Worm (Caenorhabditis elegans) whole organism, L4 larva: Measurements from ENCODE around the gene C02B10.6.

Experiments used
- F10B5.3 ChIP-seq: sonication (generic microtip); optimal IDR thresholded peaks from 2 replicates; lab custom pipeline; 2016; ENCODE audit warnings: mild to moderate bottlenecking, missing genetic modification characterization, missing compliant biosample characterization
- F44E2.7 ChIP-seq: fragments of 200-800 bp; sonication (Bioruptor generic); IDR thresholded peaks from 2 replicates; pipeline ENCODE4 v2.1.2; 2022; ENCODE audit warnings: missing genetic modification characterization, missing compliant biosample characterization
- R02D3.7 ChIP-seq: fragments of 150-350 bp; sonication (generic microtip); optimal IDR thresholded peaks from 3 replicates; lab custom pipeline; 2014; ENCODE audit warnings: missing biosample characterization, missing genetic modification characterization
- T20F7.1 ChIP-seq: fragments of 200-800 bp; sonication (Bioruptor generic); optimal IDR thresholded peaks from 2 replicates; lab custom pipeline; 2018; ENCODE audit warnings: mild to moderate bottlenecking, missing genetic modification characterization, missing compliant biosample characterization
- Y105C5A.15 ChIP-seq: fragments of 200-800 bp; sonication (Bioruptor generic); IDR thresholded peaks from 2 replicates; pipeline ENCODE4 v1.3.6; 2022; ENCODE audit warnings: missing genetic modification characterization, missing compliant biosample characterization
- ama-1 ChIP-seq: fragments of 150-350 bp; optimal IDR thresholded peaks from 2 replicates; lab custom pipeline; 2014; ENCODE audit warnings: inconsistent platforms, mixed read lengths
- arid-1 ChIP-seq: fragments of 200-800 bp; sonication (Bioruptor generic); conservative IDR thresholded peaks from 2 replicates; pipeline ENCODE4 v1.3.6; 2022; ENCODE audit warnings: missing genetic modification reagents, missing genetic modification characterization, missing compliant biosample characterization
- ces-1 ChIP-seq: fragments of 150-350 bp; sonication (generic microtip); optimal IDR thresholded peaks from 4 replicates; lab custom pipeline; 2014; ENCODE audit warnings: missing biosample characterization, missing genetic modification reagents, missing genetic modification characterization
- ctbp-1 ChIP-seq: fragments of 200-800 bp; sonication (Bioruptor generic); IDR thresholded peaks from 2 replicates; pipeline ENCODE4 v1.3.6; 2022; ENCODE audit warnings: missing genetic modification reagents, missing genetic modification characterization, missing compliant biosample characterization
- daf-19 ChIP-seq: fragments of 200-800 bp; sonication (Bioruptor generic); conservative IDR thresholded peaks from 2 replicates; pipeline ENCODE4 v1.3.6; 2022; ENCODE audit warnings: missing genetic modification characterization, missing compliant biosample characterization
- dmd-6 ChIP-seq: fragments of 200-800 bp; sonication (Bioruptor generic); IDR thresholded peaks from 2 replicates; pipeline ENCODE4 v1.3.6; 2022; ENCODE audit warnings: missing genetic modification reagents, missing genetic modification characterization, missing compliant biosample characterization
- dmd-9 ChIP-seq: fragments of 200-800 bp; sonication (Bioruptor generic); IDR thresholded peaks from 2 replicates; pipeline ENCODE4 v1.3.6; 2022; ENCODE audit warnings: missing genetic modification reagents, missing genetic modification characterization, missing compliant biosample characterization
- dpl-1 ChIP-seq: fragments of 150-350 bp; optimal IDR thresholded peaks from 2 replicates; lab custom pipeline; 2014; ENCODE audit warnings: missing biosample characterization, missing genetic modification reagents, missing genetic modification characterization
- duxl-1 ChIP-seq: sonication (generic microtip); optimal IDR thresholded peaks from 2 replicates; lab custom pipeline; 2016; ENCODE audit warnings: mild to moderate bottlenecking, missing genetic modification characterization, moderate library complexity, missing compliant biosample characterization; ENCODE audit not compliant: poor library complexity
- dve-1 ChIP-seq: sonication (generic microtip); optimal IDR thresholded peaks from 2 replicates; lab custom pipeline; 2017; ENCODE audit warnings: antibody characterized with exemption, mild to moderate bottlenecking, missing genetic modification characterization, missing compliant biosample characterization; ENCODE audit not compliant: insufficient read depth
- egl-27 ChIP-seq: sonication (generic microtip); optimal IDR thresholded peaks from 3 replicates; lab custom pipeline; 2017; ENCODE audit warnings: missing biosample characterization, missing genetic modification reagents, missing genetic modification characterization
- egl-43 ChIP-seq: fragments of 200-800 bp; sonication (Bioruptor generic); IDR thresholded peaks from 2 replicates; pipeline ENCODE4 v1.3.6; 2022; ENCODE audit warnings: missing genetic modification reagents, missing genetic modification characterization, missing compliant biosample characterization
- fkh-10 ChIP-seq: fragments of 150-350 bp; optimal IDR thresholded peaks from 2 replicates; lab custom pipeline; 2014; ENCODE audit warnings: missing biosample characterization, missing genetic modification reagents, missing genetic modification characterization
- hif-1 ChIP-seq, 2 experiments: sonication (generic microtip); optimal IDR thresholded peaks; 2 replicates each; lab custom pipeline; 2016 to 2017; ENCODE audit warnings: missing compliant biosample characterization in 2 of 2, missing genetic modification characterization in 2 of 2, missing genetic modification reagents in 2 of 2, missing genotype in 2 of 2, mild to moderate bottlenecking in 1 of 2
- hlh-30 ChIP-seq: sonication (generic microtip); optimal IDR thresholded peaks from 2 replicates; lab custom pipeline; 2017; ENCODE audit warnings: antibody characterized with exemption, mild to moderate bottlenecking, missing genetic modification characterization, missing compliant biosample characterization; ENCODE audit not compliant: insufficient read depth
- hmg-1.1 ChIP-seq: fragments of 200-800 bp; sonication (Bioruptor generic); IDR thresholded peaks from 2 replicates; pipeline ENCODE4 v1.3.6; 2022; ENCODE audit warnings: missing genetic modification reagents, missing genetic modification characterization, missing compliant biosample characterization
- lim-7 ChIP-seq: fragments of 200-800 bp; sonication (Bioruptor generic); IDR thresholded peaks from 2 replicates; pipeline ENCODE4 v1.3.6; 2022; ENCODE audit warnings: missing genetic modification characterization, missing compliant biosample characterization
- lin-1 ChIP-seq: fragments of 200-800 bp; sonication (Bioruptor generic); IDR thresholded peaks from 2 replicates; pipeline ENCODE4 v1.3.6; 2022; ENCODE audit warnings: missing genetic modification reagents, missing genetic modification characterization, missing compliant biosample characterization
- lin-13 ChIP-seq: fragments of 150-350 bp; optimal IDR thresholded peaks from 2 replicates; lab custom pipeline; 2014; ENCODE audit warnings: missing biosample characterization, missing genetic modification reagents, missing genetic modification characterization
- lir-3 ChIP-seq: sonication (generic microtip); optimal IDR thresholded peaks from 2 replicates; lab custom pipeline; 2016; ENCODE audit warnings: mild to moderate bottlenecking, missing genetic modification characterization, missing compliant biosample characterization
- lsy-2 ChIP-seq, 2 experiments: fragments of 150-350 bp in 1 of 2; sonication (generic microtip) in 1 of 2; optimal IDR thresholded peaks; 2 replicates each; lab custom pipeline; 2014 to 2017; ENCODE audit warnings: missing biosample characterization in 2 of 2, missing genetic modification characterization in 2 of 2
- mdl-1 ChIP-seq, 2 experiments: fragments of 150-350 bp in 1 of 2; sonication (generic microtip) in 1 of 2; optimal IDR thresholded peaks; 2 replicates each; lab custom pipeline; 2014 to 2017; ENCODE audit warnings: missing biosample characterization in 2 of 2, missing genetic modification characterization in 2 of 2
- mep-1 ChIP-seq: fragments of 150-350 bp; sonication (generic microtip); optimal IDR thresholded peaks from 3 replicates; lab custom pipeline; 2014; ENCODE audit warnings: missing biosample characterization, missing genetic modification characterization
- mes-2 ChIP-seq: sonication (generic microtip); optimal IDR thresholded peaks from 2 replicates; lab custom pipeline; 2016; ENCODE audit warnings: missing genotype, mild to moderate bottlenecking, missing genetic modification characterization, missing compliant biosample characterization; ENCODE audit not compliant: poor library complexity, severe bottlenecking
- nhr-11 ChIP-seq: fragments of 150-350 bp; optimal IDR thresholded peaks from 2 replicates; lab custom pipeline; 2014; ENCODE audit warnings: missing biosample characterization, missing genetic modification characterization
- nhr-111 ChIP-seq: fragments of 200-800 bp; sonication (Bioruptor generic); optimal IDR thresholded peaks from 2 replicates; lab custom pipeline; 2018; ENCODE audit warnings: mild to moderate bottlenecking, missing genetic modification characterization, missing compliant biosample characterization
- nhr-25 ChIP-seq: sonication (generic microtip); optimal IDR thresholded peaks from 2 replicates; lab custom pipeline; 2017; ENCODE audit warnings: missing genetic modification characterization, mild to moderate bottlenecking, missing compliant biosample characterization, antibody characterized with exemption, moderate library complexity, borderline replicate concordance; ENCODE audit not compliant: insufficient read depth
- nhr-42 ChIP-seq: fragments of 200-800 bp; sonication (Bioruptor generic); IDR thresholded peaks from 2 replicates; pipeline ENCODE4 v1.3.6; 2022; ENCODE audit warnings: missing genetic modification characterization, missing compliant biosample characterization
- nhr-48 ChIP-seq: sonication (generic microtip); optimal IDR thresholded peaks from 2 replicates; lab custom pipeline; 2016; ENCODE audit warnings: mild to moderate bottlenecking, missing genetic modification characterization, missing compliant biosample characterization
- nhr-6 ChIP-seq: fragments of 150-350 bp; optimal IDR thresholded peaks from 2 replicates; lab custom pipeline; 2014; ENCODE audit warnings: missing biosample characterization, missing genetic modification characterization
- saeg-2 ChIP-seq: fragments of 200-800 bp; sonication (Bioruptor generic); IDR thresholded peaks from 2 replicates; pipeline ENCODE4 v1.3.6; 2022; ENCODE audit warnings: missing genetic modification reagents, missing genetic modification characterization, missing compliant biosample characterization
- skn-1 ChIP-seq: fragments of 150-350 bp; optimal IDR thresholded peaks from 2 replicates; lab custom pipeline; 2014; ENCODE audit warnings: missing biosample characterization, missing genetic modification characterization
- snpc-1.2 ChIP-seq: fragments of 200-800 bp; sonication (Bioruptor generic); IDR thresholded peaks from 2 replicates; pipeline ENCODE4 v1.3.6; 2022; ENCODE audit warnings: missing genetic modification reagents, missing genetic modification characterization, missing compliant biosample characterization
- tag-97 ChIP-seq: fragments of 200-800 bp; sonication (Bioruptor generic); IDR thresholded peaks from 2 replicates; pipeline ENCODE4 v1.3.6; 2022; ENCODE audit warnings: missing genetic modification characterization, missing compliant biosample characterization
- tra-1 ChIP-seq: fragments of 200-800 bp; sonication (Bioruptor generic); IDR thresholded peaks from 2 replicates; pipeline ENCODE4 v1.3.6; 2022; ENCODE audit warnings: missing genetic modification reagents, missing genetic modification characterization, missing compliant biosample characterization
- unc-62 ChIP-seq, 3 experiments: fragments of 150-350 bp in 1 of 3; sonication (generic microtip); optimal IDR thresholded peaks in 2 of 3; peaks in 1 of 3; 1 replicate in 1 of 3; 2 replicates in 2 of 3; lab custom pipeline; 2014 to 2017; ENCODE audit warnings: missing biosample characterization in 3 of 3, missing genetic modification characterization in 3 of 3, missing genetic modification reagents in 3 of 3, missing genotype in 1 of 3
- vab-7 ChIP-seq: fragments of 200-800 bp; sonication (Bioruptor generic); IDR thresholded peaks from 2 replicates; pipeline ENCODE4 v1.3.6; 2022; ENCODE audit warnings: missing genetic modification reagents, missing genetic modification characterization, missing compliant biosample characterization
- zfp-3 ChIP-seq: fragments of 200-800 bp; sonication (Bioruptor generic); conservative IDR thresholded peaks from 2 replicates; pipeline ENCODE4 v1.3.6; 2022; ENCODE audit warnings: missing genetic modification reagents, missing genetic modification characterization, missing compliant biosample characterization
- zip-11 ChIP-seq: fragments of 200-800 bp; sonication (Bioruptor generic); IDR thresholded peaks from 2 replicates; pipeline ENCODE4 v1.3.6; 2022; ENCODE audit warnings: missing genetic modification characterization, missing compliant biosample characterization
- ztf-7 ChIP-seq: fragments of 150-350 bp; optimal IDR thresholded peaks from 2 replicates; lab custom pipeline; 2014; ENCODE audit warnings: missing biosample characterization, missing genetic modification characterization

C02B10.6 gene

ce11 chrIV:5086243-5086960 is 15.7 kb downstream of the C02B10.6 start (continued):
- TF ChIP-seq mep-1 (tag; lab: Kevin White, UChicago) = peak; percentile 40
- TF ChIP-seq F44E2.7 (GFP tag; lab: Robert Waterston, UW) = no peak
- TF ChIP-seq saeg-2 (GFP tag; lab: Robert Waterston, UW) = 0 out of 2 replicates have a peak, but pooled peaks have one; percentile 8
- TF ChIP-seq hmg-1.1 (GFP tag; lab: Robert Waterston, UW) = no peak
- TF ChIP-seq unc-62 (GFP tag; optimal IDR thresholded peaks at IDR 0.05 in 1 of 2; lab: Kevin White, UChicago) = peak in 1 of 2 experiments; percentile 51
- no peak for TF ChIP-seq unc-62 (tag; optimal IDR thresholded peaks at IDR 0.05; lab: Kevin White, UChicago)
- TF ChIP-seq skn-1 (tag; lab: Kevin White, UChicago) = no peak
- TF ChIP-seq daf-19 (GFP tag; lab: Robert Waterston, UW) = 0 out of 2 replicates have a peak, but pooled peaks have one; percentile 38
- TF ChIP-seq vab-7 = no peak
- TF ChIP-seq zfp-3 (GFP tag; lab: Robert Waterston, UW) = no peak
- no peak for TF ChIP-seq nhr-6 (tag; lab: Kevin White, UChicago)
- TF ChIP-seq lim-7 (GFP tag; lab: Robert Waterston, UW) = 0 out of 2 replicates have a peak, but pooled peaks have one; percentile 30
- no peak for TF ChIP-seq hlh-30 (tag; lab: Kevin White, UChicago)

- no peak for TF ChIP-seq ztf-7 (tag; lab: Kevin White, UChicago)
- TF ChIP-seq egl-43 (GFP tag; lab: Robert Waterston, UW) = peak; percentile 18
- TF ChIP-seq dmd-6 (GFP tag; lab: Robert Waterston, UW) = peak; percentile 12; the same call in 1 of the 2 replicates
- peak; percentile 4 for TF ChIP-seq ama-1
- no peak for TF ChIP-seq egl-27
- TF ChIP-seq hif-1 (tag; optimal IDR thresholded peaks at IDR 0.05; lab: Kevin White, UChicago) = no peak
- no peak for TF ChIP-seq nhr-25 (tag; lab: Kevin White, UChicago)
- TF ChIP-seq ctbp-1 (GFP tag; lab: Robert Waterston, UW) = no peak
- no peak for TF ChIP-seq tra-1
- TF ChIP-seq fkh-10 (GFP tag; lab: Kevin White, UChicago) = no peak
- TF ChIP-seq vab-7 = no peak
- no peak for TF ChIP-seq daf-19 (GFP tag; lab: Robert Waterston, UW)
- no peak for TF ChIP-seq lsy-2 (tag; optimal IDR thresholded peaks at IDR 0.05; lab: Kevin White, UChicago)
- TF ChIP-seq lin-1 (GFP tag; lab: Robert Waterston, UW) = 0 out of 2 replicates have a peak, but pooled peaks have one; percentile 10
- TF ChIP-seq nhr-111 (GFP tag; lab: Kevin White, UChicago) = no peak
- TF ChIP-seq ces-1 (GFP tag; lab: Kevin White, UChicago) = no peak
- TF ChIP-seq nhr-11 (tag; lab: Kevin White, UChicago) = no peak
- no peak for TF ChIP-seq lir-3 (tag; lab: Kevin White, UChicago)
- TF ChIP-seq mes-2 = no peak
- no peak for TF ChIP-seq zip-11 (GFP tag; lab: Robert Waterston, UW)
- TF ChIP-seq unc-62 (GFP tag; optimal IDR thresholded peaks at IDR 0.05 in 1 of 2; lab: Kevin White, UChicago) = peak in 1 of 2 experiments; percentile 80
- TF ChIP-seq unc-62 (tag; optimal IDR thresholded peaks at IDR 0.05; lab: Kevin White, UChicago) = no peak
- TF ChIP-seq T20F7.1 (GFP tag; lab: Kevin White, UChicago) = no peak
- no peak for TF ChIP-seq nhr-48 (tag; lab: Kevin White, UChicago)
- TF ChIP-seq R02D3.7 (tag; lab: Kevin White, UChicago) = no peak
- TF ChIP-seq Y105C5A.15 (GFP tag; lab: Robert Waterston, UW) = no peak
- no peak for TF ChIP-seq dve-1 (tag; lab: Kevin White, UChicago)
- TF ChIP-seq dpl-1 (GFP tag; lab: Kevin White, UChicago) = no peak
- no peak for TF ChIP-seq duxl-1 (tag; lab: Kevin White, UChicago)
- TF ChIP-seq dmd-9 (GFP tag; lab: Robert Waterston, UW) = no peak
- no peak for TF ChIP-seq mdl-1 (tag; optimal IDR thresholded peaks at IDR 0.05; lab: Kevin White, UChicago)
- no peak for TF ChIP-seq F10B5.3 (tag; lab: Kevin White, UChicago)
- peak; percentile 11; the same call in 1 of the 2 replicates for TF ChIP-seq snpc-1.2 (GFP tag; lab: Robert Waterston, UW)
- TF ChIP-seq mep-1 (tag; lab: Kevin White, UChicago) = no peak
- TF ChIP-seq nhr-42 (GFP tag; lab: Robert Waterston, UW) = no peak
- TF ChIP-seq zfp-3 (GFP tag; lab: Robert Waterston, UW) = 0 out of 2 replicates have a peak, but pooled peaks have one; percentile 50
- no peak for TF ChIP-seq tag-97 (GFP tag; lab: Robert Waterston, UW)
- no peak for TF ChIP-seq lin-13 (GFP tag; lab: Kevin White, UChicago)
- TF ChIP-seq arid-1 = no peak; the same call in 1 of the 2 replicates
Measured at ce11 chrIV:5086961-5087326, 16.3 kb downstream of the C02B10.6 start.
